Worm (Caenorhabditis elegans): Measurements from ENCODE around the gene nas-37.

- TF ChIP-seq nhr-11 (tag; optimal IDR thresholded peaks at IDR 0.05), result no peak
- TF ChIP-seq Y116A8C.19 (tag; optimal IDR thresholded peaks at IDR 0.05; ENCODE audit: borderline replicate concordance), result no peak
- TF ChIP-seq jun-1 (tag; optimal IDR thresholded peaks at IDR 0.05), result no peak
Observed at ce11 chrX:9993100-9993499, 44.2 kb upstream of the nas-37 start.
